Worm (Caenorhabditis elegans) whole organism, L4/young adult: ENCODE data around the gene srdh-1.

ENCODE experiments used
- W03F9.2 ChIP-seq: fragments of 150-350 bp; optimal IDR thresholded peaks from 2 replicates; lab custom pipeline; 2014; ENCODE audit warnings: missing biosample characterization, missing genetic modification characterization
- dao-5 ChIP-seq: sonication (generic microtip); optimal IDR thresholded peaks from 2 replicates; lab custom pipeline; 2016; ENCODE audit warnings: missing genotype, missing genetic modification characterization, moderate library complexity, missing compliant biosample characterization
- him-1 ChIP-seq: sonication (generic microtip); optimal IDR thresholded peaks from 2 replicates; lab custom pipeline; 2016; ENCODE audit warnings: missing genotype, missing genetic modification reagents, missing genetic modification characterization, missing compliant biosample characterization

ce11 chrII:8311484-8311883 lies 47.0 kb downstream of the srdh-1 start:
- no peak for TF ChIP-seq him-1 (tag; lab: Kevin White, UChicago)
- TF ChIP-seq dao-5 (tag; lab: Kevin White, UChicago): no peak
- no peak for TF ChIP-seq W03F9.2
